ENCODE assay signal across 1 fruit fly cellular context in genomic region chr3L:21536857-21537256, dm6.
TF ChIP-seq lines count a peak whose summit lies in the region.

TSS of gene Rpn10 (plus strand) at chr3L:21537000.

TF ChIP-seq in whole organism, embryonic, 481 proteins besides CTCF, POLR2A, EP300 and RAD21 (continued from another document and continues in another):
- TF ChIP-seq repo (GFP tag; optimal IDR thresholded peaks at IDR 0.05; lab: Kevin White, UChicago), result peak; percentile 28
- peak; percentile 97 for TF ChIP-seq unc-4 (GFP tag; IDR thresholded peaks at IDR 0.05; lab: Robert Waterston, UW; ENCODE audit: partially characterized antibody)
- TF ChIP-seq slou (GFP tag; optimal IDR thresholded peaks at IDR 0.05; lab: Kevin White, UChicago), result no peak
- no peak for TF ChIP-seq CG8089 (GFP tag; optimal IDR thresholded peaks at IDR 0.05; lab: Kevin White, UChicago)
- no peak for TF ChIP-seq en (GFP tag; optimal IDR thresholded peaks at IDR 0.05; lab: Kevin White, UChicago)
- peak; percentile 54 for TF ChIP-seq CG2120 (GFP tag; optimal IDR thresholded peaks at IDR 0.05; lab: Kevin White, UChicago)
- no peak for TF ChIP-seq yki (optimal IDR thresholded peaks at IDR 0.05; lab: Kevin White, UChicago)
- no peak for TF ChIP-seq CG6854 (GFP tag; optimal IDR thresholded peaks at IDR 0.05; lab: Kevin White, UChicago)
- no peak for TF ChIP-seq corto (GFP tag; optimal IDR thresholded peaks at IDR 0.05; lab: Kevin White, UChicago)
- no peak for TF ChIP-seq CG4282 (GFP tag; optimal IDR thresholded peaks at IDR 0.05; lab: Kevin White, UChicago)
- no peak for TF ChIP-seq CG31365 (tag; optimal IDR thresholded peaks at IDR 0.05; lab: Kevin White, UChicago)
- TF ChIP-seq hth (optimal IDR thresholded peaks at IDR 0.05; lab: Kevin White, UChicago), result no peak
- peak; percentile 81 for TF ChIP-seq Sry-δ (GFP tag; optimal IDR thresholded peaks at IDR 0.05; lab: Kevin White, UChicago)
- no peak for TF ChIP-seq croc (GFP tag; conservative IDR thresholded peaks at IDR 0.05; lab: Robert Waterston, UW)
- TF ChIP-seq CG10979 (tag; optimal IDR thresholded peaks at IDR 0.05; lab: Kevin White, UChicago), result peak; percentile 8
- TF ChIP-seq Nf-YC (tag; optimal IDR thresholded peaks at IDR 0.05; lab: Kevin White, UChicago), result no peak
- TF ChIP-seq CG13287 (GFP tag; IDR thresholded peaks at IDR 0.05; lab: Robert Waterston, UW; ENCODE audit: partially characterized antibody), result peak; percentile 98
- no peak for TF ChIP-seq ken (GFP tag; IDR thresholded peaks at IDR 0.05; lab: Robert Waterston, UW)
- TF ChIP-seq hkb (optimal IDR thresholded peaks at IDR 0.05; lab: Kevin White, UChicago), result no peak
- no peak; the same call in 1 of the 2 replicates for TF ChIP-seq hkb (GFP tag; IDR thresholded peaks at IDR 0.05; lab: Robert Waterston, UW)
- TF ChIP-seq sr (GFP tag; IDR thresholded peaks at IDR 0.05; lab: Robert Waterston, UW), result no peak
- TF ChIP-seq fd102C (GFP tag; optimal IDR thresholded peaks at IDR 0.05; lab: Kevin White, UChicago), result no peak
- no peak for TF ChIP-seq sc (optimal IDR thresholded peaks at IDR 0.05; lab: Kevin White, UChicago)
- no peak for TF ChIP-seq sc (GFP tag; optimal IDR thresholded peaks at IDR 0.05; lab: Kevin White, UChicago)
- no peak for TF ChIP-seq TFAM (GFP tag; optimal IDR thresholded peaks at IDR 0.05; lab: Kevin White, UChicago)
- no peak for TF ChIP-seq CG9727 (GFP tag; optimal IDR thresholded peaks at IDR 0.05; lab: Kevin White, UChicago)
- TF ChIP-seq CG6791 (GFP tag; IDR thresholded peaks at IDR 0.05; lab: Robert Waterston, UW; ENCODE audit: partially characterized antibody), result peak; percentile 98
- peak; percentile 98 for TF ChIP-seq bbx (GFP tag; IDR thresholded peaks at IDR 0.05; lab: Robert Waterston, UW; ENCODE audit: partially characterized antibody)
- no peak for TF ChIP-seq ewg (GFP tag; optimal IDR thresholded peaks at IDR 0.05; lab: Kevin White, UChicago)
- no peak for TF ChIP-seq CG10565 (GFP tag; optimal IDR thresholded peaks at IDR 0.05; lab: Kevin White, UChicago)
- no peak for TF ChIP-seq dan (GFP tag; IDR thresholded peaks at IDR 0.05; lab: Robert Waterston, UW)
- peak; percentile 94 for TF ChIP-seq tna (GFP tag; IDR thresholded peaks at IDR 0.05; lab: Robert Waterston, UW; ENCODE audit: partially characterized antibody)
- no peak for TF ChIP-seq Drgx (GFP tag; IDR thresholded peaks at IDR 0.05; lab: Robert Waterston, UW)
- TF ChIP-seq CG1603 (tag; optimal IDR thresholded peaks at IDR 0.05; lab: Kevin White, UChicago), result peak; percentile 83
- TF ChIP-seq CG17328 (GFP tag; IDR thresholded peaks at IDR 0.05; lab: Robert Waterston, UW), result no peak
- TF ChIP-seq CG32532 (GFP tag; IDR thresholded peaks at IDR 0.05; lab: Robert Waterston, UW), result peak; percentile 71
- TF ChIP-seq CG31388 (GFP tag; optimal IDR thresholded peaks at IDR 0.05; lab: Kevin White, UChicago), result no peak
- no peak for TF ChIP-seq shn (GFP tag; optimal IDR thresholded peaks at IDR 0.05; lab: Kevin White, UChicago)
- TF ChIP-seq inv (GFP tag; IDR thresholded peaks at IDR 0.05; lab: Robert Waterston, UW; ENCODE audit: partially characterized antibody), result peak; percentile 97
- no peak for TF ChIP-seq Aef1 (GFP tag; IDR thresholded peaks at IDR 0.05; lab: Robert Waterston, UW)
- no peak for TF ChIP-seq bcd (GFP tag; optimal IDR thresholded peaks at IDR 0.05; lab: Kevin White, UChicago)
- no peak for TF ChIP-seq fu2 (GFP tag; optimal IDR thresholded peaks at IDR 0.05; lab: Kevin White, UChicago)
- peak; percentile 99 for TF ChIP-seq BEAF-32 (GFP tag; optimal IDR thresholded peaks at IDR 0.05; lab: Kevin White, UChicago)
- TF ChIP-seq dati (GFP tag; IDR thresholded peaks at IDR 0.05; lab: Robert Waterston, UW), result no peak
- no peak for TF ChIP-seq cg (GFP tag; optimal IDR thresholded peaks at IDR 0.05; lab: Kevin White, UChicago)
- TF ChIP-seq CG10274 (GFP tag; optimal IDR thresholded peaks at IDR 0.05; lab: Kevin White, UChicago), result no peak
- TF ChIP-seq CG3995 (GFP tag; optimal IDR thresholded peaks at IDR 0.05; lab: Kevin White, UChicago), result peak; percentile 43
- no peak for TF ChIP-seq CG11093 (GFP tag; IDR thresholded peaks at IDR 0.05; lab: Robert Waterston, UW)
- TF ChIP-seq CG6683 (GFP tag; optimal IDR thresholded peaks at IDR 0.05; lab: Kevin White, UChicago), result no peak
- TF ChIP-seq Hey (tag; optimal IDR thresholded peaks at IDR 0.05; lab: Kevin White, UChicago), result no peak
- TF ChIP-seq CG8388 (GFP tag; optimal IDR thresholded peaks at IDR 0.05; lab: Kevin White, UChicago), result peak; percentile 40
- TF ChIP-seq B-H1 (GFP tag; IDR thresholded peaks at IDR 0.05; lab: Robert Waterston, UW), result no peak
- TF ChIP-seq chinmo (GFP tag; IDR thresholded peaks at IDR 0.05; lab: Robert Waterston, UW; ENCODE audit: partially characterized antibody), result peak; percentile 94
- TF ChIP-seq Optix (GFP tag; IDR thresholded peaks at IDR 0.05; lab: Robert Waterston, UW), result no peak
- TF ChIP-seq HmgD (GFP tag; optimal IDR thresholded peaks at IDR 0.05; lab: Kevin White, UChicago), result peak; percentile 46
- TF ChIP-seq prd (optimal IDR thresholded peaks at IDR 0.05; lab: Kevin White, UChicago), result no peak
- TF ChIP-seq prd (GFP tag; IDR thresholded peaks at IDR 0.05; lab: Robert Waterston, UW), result no peak
- TF ChIP-seq usp (GFP tag; optimal IDR thresholded peaks at IDR 0.05; lab: Kevin White, UChicago), result no peak
- peak; percentile 65; the same call in 1 of the 2 replicates for TF ChIP-seq sob (GFP tag; IDR thresholded peaks at IDR 0.05; lab: Robert Waterston, UW)
- TF ChIP-seq E2f2 (GFP tag; IDR thresholded peaks at IDR 0.05; lab: Robert Waterston, UW), result peak; percentile 58
- TF ChIP-seq Mrtf (GFP tag; IDR thresholded peaks at IDR 0.05; lab: Robert Waterston, UW), result no peak
- peak in 1 of 2 experiments; percentile 28 for TF ChIP-seq dpn (GFP tag; optimal IDR thresholded peaks at IDR 0.05; lab: Kevin White, UChicago)
- no peak for TF ChIP-seq Hr3 (GFP tag; optimal IDR thresholded peaks at IDR 0.05; lab: Kevin White, UChicago)
- no peak for TF ChIP-seq CG12769 (tag; optimal IDR thresholded peaks at IDR 0.05; lab: Kevin White, UChicago)
- TF ChIP-seq CG9215 (GFP tag; IDR thresholded peaks at IDR 0.05; lab: Robert Waterston, UW), result no peak
- TF ChIP-seq CG4328 (GFP tag; optimal IDR thresholded peaks at IDR 0.05; lab: Kevin White, UChicago), result no peak
- TF ChIP-seq CG42726 (GFP tag; IDR thresholded peaks at IDR 0.05; lab: Robert Waterston, UW; ENCODE audit: partially characterized antibody), result peak; percentile 98
- peak; percentile 21 for TF ChIP-seq Dip3 (GFP tag; optimal IDR thresholded peaks at IDR 0.05; lab: Kevin White, UChicago)
- TF ChIP-seq sens-2 (GFP tag; IDR thresholded peaks at IDR 0.05; lab: Robert Waterston, UW), result no peak
- TF ChIP-seq CG12219 (GFP tag; optimal IDR thresholded peaks at IDR 0.05; lab: Kevin White, UChicago), result no peak
- TF ChIP-seq tup (GFP tag; optimal IDR thresholded peaks at IDR 0.05; lab: Kevin White, UChicago), result no peak
- TF ChIP-seq Oli (tag; optimal IDR thresholded peaks at IDR 0.05; lab: Kevin White, UChicago), result no peak
- TF ChIP-seq CG7839 (tag; optimal IDR thresholded peaks at IDR 0.05; lab: Kevin White, UChicago), result no peak
- TF ChIP-seq CG2116 (GFP tag; optimal IDR thresholded peaks at IDR 0.05; lab: Kevin White, UChicago), result peak; percentile 54
- TF ChIP-seq Hr51 (GFP tag; optimal IDR thresholded peaks at IDR 0.05; lab: Kevin White, UChicago), result no peak
- TF ChIP-seq h (optimal IDR thresholded peaks at IDR 0.05; lab: Kevin White, UChicago), result no peak
- TF ChIP-seq CG17612 (GFP tag; IDR thresholded peaks at IDR 0.05; lab: Robert Waterston, UW), result no peak
- TF ChIP-seq H2.0 (GFP tag; IDR thresholded peaks at IDR 0.05; lab: Robert Waterston, UW), result no peak
- peak; percentile 73 for TF ChIP-seq Lhr (GFP tag; optimal IDR thresholded peaks at IDR 0.05; lab: Kevin White, UChicago)
- peak; percentile 65; the same call in 1 of the 2 replicates for TF ChIP-seq Rfx (GFP tag; IDR thresholded peaks at IDR 0.05; lab: Robert Waterston, UW)
- peak; percentile 76 for TF ChIP-seq MESR4 (GFP tag; optimal IDR thresholded peaks at IDR 0.05; lab: Kevin White, UChicago)
- TF ChIP-seq klu (GFP tag; IDR thresholded peaks at IDR 0.05; lab: Robert Waterston, UW), result no peak
- TF ChIP-seq kni (GFP tag; optimal IDR thresholded peaks at IDR 0.05; lab: Kevin White, UChicago), result no peak
- TF ChIP-seq NC2α (GFP tag; optimal IDR thresholded peaks at IDR 0.05; lab: Kevin White, UChicago), result peak; percentile 17
- no peak for TF ChIP-seq D19B (GFP tag; optimal IDR thresholded peaks at IDR 0.05; lab: Kevin White, UChicago)
- no peak for TF ChIP-seq cas (GFP tag; IDR thresholded peaks at IDR 0.05; lab: Robert Waterston, UW)
- TF ChIP-seq CG14014 (GFP tag; IDR thresholded peaks at IDR 0.05; lab: Robert Waterston, UW), result peak; percentile 49; the same call in 1 of the 2 replicates
- no peak for TF ChIP-seq ap (GFP tag; IDR thresholded peaks at IDR 0.05; lab: Robert Waterston, UW)
- TF ChIP-seq pros (GFP tag; optimal IDR thresholded peaks at IDR 0.05; lab: Kevin White, UChicago), result no peak
- peak; percentile 93 for TF ChIP-seq CG9797 (GFP tag; optimal IDR thresholded peaks at IDR 0.05; lab: Kevin White, UChicago)
- TF ChIP-seq nerfin-1 (tag; optimal IDR thresholded peaks at IDR 0.05; lab: Kevin White, UChicago), result peak; percentile 58
- peak; percentile 71 for TF ChIP-seq YL-1 (GFP tag; optimal IDR thresholded peaks at IDR 0.05; lab: Kevin White, UChicago)
- TF ChIP-seq Ravus (GFP tag; IDR thresholded peaks at IDR 0.05; lab: Robert Waterston, UW), result no peak
- no peak for TF ChIP-seq CG1792 (GFP tag; optimal IDR thresholded peaks at IDR 0.05; lab: Kevin White, UChicago)
- TF ChIP-seq Jarid2 (GFP tag; optimal IDR thresholded peaks at IDR 0.05; lab: Kevin White, UChicago), result no peak
- TF ChIP-seq dmrt99B (tag; optimal IDR thresholded peaks at IDR 0.05; lab: Kevin White, UChicago), result no peak
- TF ChIP-seq CG2875 (GFP tag; optimal IDR thresholded peaks at IDR 0.05; lab: Kevin White, UChicago), result no peak
- TF ChIP-seq CG2889 (GFP tag; IDR thresholded peaks at IDR 0.05; lab: Robert Waterston, UW), result no peak
- TF ChIP-seq Sox102F (GFP tag; optimal IDR thresholded peaks at IDR 0.05; lab: Kevin White, UChicago), result no peak
- peak; percentile 23 for TF ChIP-seq CG1602 (GFP tag; optimal IDR thresholded peaks at IDR 0.05; lab: Kevin White, UChicago)
- no peak for TF ChIP-seq CG6175 (GFP tag; IDR thresholded peaks at IDR 0.05; lab: Robert Waterston, UW)
- no peak for TF ChIP-seq E2f1 (GFP tag; IDR thresholded peaks at IDR 0.05; lab: Robert Waterston, UW)
- no peak for TF ChIP-seq CG15696 (tag; optimal IDR thresholded peaks at IDR 0.05; lab: Kevin White, UChicago)
- TF ChIP-seq CG16813 (GFP tag; IDR thresholded peaks at IDR 0.05; lab: Robert Waterston, UW; ENCODE audit: partially characterized antibody), result peak; percentile 99
- peak; percentile 59 for TF ChIP-seq Dp (GFP tag; optimal IDR thresholded peaks at IDR 0.05; lab: Kevin White, UChicago)
- no peak for TF ChIP-seq CG7745 (tag; optimal IDR thresholded peaks at IDR 0.05; lab: Kevin White, UChicago)
- no peak for TF ChIP-seq CG43689 (GFP tag; IDR thresholded peaks at IDR 0.05; lab: Robert Waterston, UW)
- no peak for TF ChIP-seq insv (GFP tag; optimal IDR thresholded peaks at IDR 0.05; lab: Kevin White, UChicago)
- TF ChIP-seq CG9932 (GFP tag; IDR thresholded peaks at IDR 0.05; lab: Robert Waterston, UW), result no peak
- no peak for TF ChIP-seq Nf-YA (GFP tag; IDR thresholded peaks at IDR 0.05; lab: Robert Waterston, UW)
- peak; percentile 98 for TF ChIP-seq knrl (GFP tag; IDR thresholded peaks at IDR 0.05; lab: Robert Waterston, UW; ENCODE audit: partially characterized antibody)
- TF ChIP-seq CG14050 (GFP tag; IDR thresholded peaks at IDR 0.05; lab: Robert Waterston, UW), result no peak
- no peak for TF ChIP-seq jumu (GFP tag; optimal IDR thresholded peaks at IDR 0.05; lab: Kevin White, UChicago)
- TF ChIP-seq CG11398 (GFP tag; optimal IDR thresholded peaks at IDR 0.05; lab: Kevin White, UChicago), result no peak
- peak; percentile 29 for TF ChIP-seq Antp (GFP tag; optimal IDR thresholded peaks at IDR 0.05; lab: Kevin White, UChicago)
- no peak for TF ChIP-seq Bteb2 (GFP tag; optimal IDR thresholded peaks at IDR 0.05; lab: Kevin White, UChicago)
- no peak for TF ChIP-seq Lpt (GFP tag; optimal IDR thresholded peaks at IDR 0.05; lab: Kevin White, UChicago)
- no peak for TF ChIP-seq HLH3B (GFP tag; IDR thresholded peaks at IDR 0.05; lab: Robert Waterston, UW)
- TF ChIP-seq Trl (optimal IDR thresholded peaks at IDR 0.05; lab: Kevin White, UChicago), result no peak
- no peak for TF ChIP-seq Trl (GFP tag; optimal IDR thresholded peaks at IDR 0.05; lab: Kevin White, UChicago)
- TF ChIP-seq exex (tag; optimal IDR thresholded peaks at IDR 0.05; lab: Kevin White, UChicago), result no peak
- peak; percentile 6 for TF ChIP-seq az2 (GFP tag; optimal IDR thresholded peaks at IDR 0.05; lab: Kevin White, UChicago)
- no peak for TF ChIP-seq Hmr (GFP tag; optimal IDR thresholded peaks at IDR 0.05; lab: Kevin White, UChicago)
- TF ChIP-seq Dad (GFP tag; optimal IDR thresholded peaks at IDR 0.05; lab: Kevin White, UChicago), result no peak
- peak; percentile 50 for TF ChIP-seq CG8290 (GFP tag; optimal IDR thresholded peaks at IDR 0.05; lab: Kevin White, UChicago)
- peak in 1 of 2 experiments; percentile 66 for TF ChIP-seq CG8290 (tag; optimal IDR thresholded peaks at IDR 0.05; lab: Kevin White, UChicago)
- no peak for TF ChIP-seq CG12071 (GFP tag; optimal IDR thresholded peaks at IDR 0.05; lab: Kevin White, UChicago)
- no peak for TF ChIP-seq CG17568 (GFP tag; optimal IDR thresholded peaks at IDR 0.05; lab: Kevin White, UChicago)
- TF ChIP-seq stc (GFP tag; IDR thresholded peaks at IDR 0.05; lab: Robert Waterston, UW), result no peak
- TF ChIP-seq CG11696 (GFP tag; IDR thresholded peaks at IDR 0.05; lab: Robert Waterston, UW), result no peak
- no peak for TF ChIP-seq CG3838 (GFP tag; optimal IDR thresholded peaks at IDR 0.05; lab: Kevin White, UChicago)
- TF ChIP-seq CG10147 (GFP tag; optimal IDR thresholded peaks at IDR 0.05; lab: Kevin White, UChicago), result no peak
- TF ChIP-seq crc (GFP tag; optimal IDR thresholded peaks at IDR 0.05; lab: Kevin White, UChicago), result no peak
- TF ChIP-seq dysf (GFP tag; IDR thresholded peaks at IDR 0.05; lab: Robert Waterston, UW), result no peak
- peak; percentile 64 for TF ChIP-seq phol (tag; optimal IDR thresholded peaks at IDR 0.05; lab: Kevin White, UChicago)
- no peak for TF ChIP-seq CG18599 (GFP tag; optimal IDR thresholded peaks at IDR 0.05; lab: Kevin White, UChicago)
- no peak for TF ChIP-seq lbe (GFP tag; optimal IDR thresholded peaks at IDR 0.05; lab: Kevin White, UChicago)
- TF ChIP-seq nau (GFP tag; optimal IDR thresholded peaks at IDR 0.05; lab: Kevin White, UChicago), result no peak
